Worm (Caenorhabditis elegans): Measurements from ENCODE around the gene F48E3.6.

- TF ChIP-seq F13H6.1 (tag; optimal IDR thresholded peaks at IDR 0.05) (no peak), ztf-11 (tag; optimal IDR thresholded peaks at IDR 0.05) (no peak), alr-1 (tag; optimal IDR thresholded peaks at IDR 0.05) (no peak)
Observed at ce11 chrX:7502807-7503206, at the start of gene F48E3.6.

Data from whole organism, L2 larva.